Worm (Caenorhabditis elegans) whole organism, young adult: ENCODE results near the gene pfd-5.

ENCODE experiments used
- B0261.1 ChIP-seq: sonication (generic microtip); optimal IDR thresholded peaks from 2 replicates; lab custom pipeline; 2016; ENCODE audit warnings: mild to moderate bottlenecking, missing genetic modification characterization, moderate library complexity, missing compliant biosample characterization
- B0336.3 ChIP-seq: fragments of 200-800 bp; sonication (Bioruptor generic); IDR thresholded peaks from 2 replicates; pipeline ENCODE4 v1.3.6; 2022; ENCODE audit warnings: missing genetic modification characterization, missing compliant biosample characterization
- C06A6.2 ChIP-seq: fragments of 200-800 bp; sonication (Bioruptor generic); conservative IDR thresholded peaks from 2 replicates; pipeline ENCODE4 v1.3.6; 2022; ENCODE audit warnings: missing genetic modification characterization, missing compliant biosample characterization
- F39B2.1 ChIP-seq: fragments of 200-800 bp; sonication (Bioruptor generic); IDR thresholded peaks from 2 replicates; pipeline ENCODE4 v1.3.6; 2022; ENCODE audit warnings: missing genetic modification reagents, missing genetic modification characterization, missing compliant biosample characterization
- F52B5.7 ChIP-seq: sonication (generic microtip); optimal IDR thresholded peaks from 2 replicates; lab custom pipeline; 2016; ENCODE audit warnings: mild to moderate bottlenecking, missing genetic modification characterization, missing compliant biosample characterization
- F55B11.4 ChIP-seq: sonication (generic microtip); optimal IDR thresholded peaks from 2 replicates; lab custom pipeline; 2016; ENCODE audit warnings: missing compliant biosample characterization, missing genetic modification characterization, borderline replicate concordance; ENCODE audit not compliant: insufficient read depth
- K11D2.4 ChIP-seq: fragments of 200-800 bp; sonication (Bioruptor generic); IDR thresholded peaks from 2 replicates; pipeline ENCODE4 v1.3.6; 2022; ENCODE audit warnings: missing genetic modification reagents, missing genetic modification characterization, missing compliant biosample characterization
- T26A5.8 ChIP-seq: sonication (generic microtip); optimal IDR thresholded peaks from 2 replicates; lab custom pipeline; 2016; ENCODE audit warnings: missing genetic modification characterization, missing compliant biosample characterization
- Y53F4B.3 ChIP-seq: fragments of 200-800 bp; sonication (Bioruptor generic); IDR thresholded peaks from 2 replicates; pipeline ENCODE4 v1.3.6; 2022; ENCODE audit warnings: missing genetic modification reagents, missing genetic modification characterization, missing compliant biosample characterization
- Y56A3A.18 ChIP-seq: fragments of 200-800 bp; sonication (Bioruptor generic); IDR thresholded peaks from 2 replicates; pipeline ENCODE4 v1.3.6; 2022; ENCODE audit warnings: missing genetic modification reagents, missing genetic modification characterization, missing compliant biosample characterization
- Y79H2A.3 ChIP-seq: fragments of 200-800 bp; sonication (Bioruptor generic); conservative IDR thresholded peaks from 2 replicates; pipeline ENCODE4 v1.3.6; 2022; ENCODE audit warnings: missing genetic modification reagents, missing genetic modification characterization, missing compliant biosample characterization
- ZK185.1 ChIP-seq: sonication (generic microtip); optimal IDR thresholded peaks from 2 replicates; lab custom pipeline; 2016; ENCODE audit warnings: mild to moderate bottlenecking, missing genetic modification characterization, missing compliant biosample characterization; ENCODE audit not compliant: poor library complexity, severe bottlenecking
- aptf-3 ChIP-seq: fragments of 200-800 bp; sonication (Bioruptor generic); IDR thresholded peaks from 2 replicates; pipeline ENCODE4 v1.3.6; 2022; ENCODE audit warnings: missing genetic modification characterization, missing compliant biosample characterization
- attf-5 ChIP-seq: fragments of 200-800 bp; sonication (Bioruptor generic); optimal IDR thresholded peaks from 2 replicates; lab custom pipeline; 2018; ENCODE audit warnings: mild to moderate bottlenecking, missing genetic modification characterization, missing compliant biosample characterization
- attf-6 ChIP-seq: fragments of 200-800 bp; sonication (Bioruptor generic); IDR thresholded peaks from 2 replicates; pipeline ENCODE4 v1.3.6; 2022; ENCODE audit warnings: missing genetic modification reagents, missing genetic modification characterization, missing compliant biosample characterization
- bed-2 ChIP-seq: fragments of 200-800 bp; sonication (Bioruptor generic); IDR thresholded peaks from 2 replicates; pipeline ENCODE4 v1.3.6; 2022; ENCODE audit warnings: missing genetic modification reagents, missing genetic modification characterization, missing compliant biosample characterization
- ccch-3 ChIP-seq: fragments of 200-800 bp; sonication (Bioruptor generic); optimal IDR thresholded peaks from 2 replicates; lab custom pipeline; 2018; ENCODE audit warnings: mild to moderate bottlenecking, missing genetic modification characterization, missing compliant biosample characterization
- cebp-1 ChIP-seq, 2 experiments: fragments of 200-800 bp in 1 of 2; sonication (Bioruptor generic) in 1 of 2; sonication (generic microtip) in 1 of 2; IDR thresholded peaks in 1 of 2; optimal IDR thresholded peaks in 1 of 2; 2 replicates each; pipeline versions ENCODE4 v1.3.6 to Lab custom; 2017 to 2022; ENCODE audit warnings: missing compliant biosample characterization in 2 of 2, missing genetic modification characterization in 2 of 2, mild to moderate bottlenecking in 1 of 2, missing genetic modification reagents in 1 of 2, moderate library complexity in 1 of 2
- ceh-58 ChIP-seq: fragments of 200-800 bp; sonication (Bioruptor generic); IDR thresholded peaks from 2 replicates; pipeline ENCODE4 v1.3.6; 2022; ENCODE audit warnings: missing genetic modification characterization, missing compliant biosample characterization
- dpl-1 ChIP-seq: fragments of 150-350 bp; optimal IDR thresholded peaks from 2 replicates; lab custom pipeline; 2014; ENCODE audit warnings: missing biosample characterization, missing genetic modification reagents, missing genetic modification characterization
- egl-18 ChIP-seq: fragments of 200-800 bp; sonication (Bioruptor generic); IDR thresholded peaks from 2 replicates; pipeline ENCODE4 v1.3.6; 2022; ENCODE audit warnings: missing genetic modification reagents, missing genetic modification characterization, missing compliant biosample characterization
- egl-44 ChIP-seq: fragments of 200-800 bp; sonication (Bioruptor generic); IDR thresholded peaks from 2 replicates; pipeline ENCODE4 v1.3.6; 2022; ENCODE audit warnings: missing genetic modification reagents, missing genetic modification characterization, missing compliant biosample characterization
- ekl-4 ChIP-seq: fragments of 200-800 bp; sonication (Bioruptor generic); IDR thresholded peaks from 2 replicates; pipeline ENCODE4 v1.3.6; 2022; ENCODE audit warnings: missing genetic modification reagents, missing genetic modification characterization, missing compliant biosample characterization
- hmg-1.2 ChIP-seq: fragments of 200-800 bp; sonication (Bioruptor generic); IDR thresholded peaks from 2 replicates; pipeline ENCODE4 v1.3.6; 2022; ENCODE audit warnings: missing genetic modification reagents, missing genetic modification characterization, missing compliant biosample characterization
- hmg-20 ChIP-seq: fragments of 200-800 bp; sonication (Bioruptor generic); IDR thresholded peaks from 2 replicates; pipeline ENCODE4 v1.3.6; 2022; ENCODE audit warnings: missing genetic modification reagents, missing genetic modification characterization, missing compliant biosample characterization
- hsf-1 ChIP-seq: fragments of 200-800 bp; sonication (Bioruptor generic); IDR thresholded peaks from 2 replicates; pipeline ENCODE4 v1.3.6; 2022; ENCODE audit warnings: missing genetic modification reagents, missing genetic modification characterization, missing compliant biosample characterization
- let-526 ChIP-seq: fragments of 200-800 bp; sonication (Bioruptor generic); IDR thresholded peaks from 2 replicates; pipeline ENCODE4 v1.3.6; 2022; ENCODE audit warnings: missing genetic modification reagents, missing genetic modification characterization, missing compliant biosample characterization
- let-607 ChIP-seq, 2 experiments: fragments of 200-800 bp in 1 of 2; sonication (Bioruptor generic) in 1 of 2; sonication (generic microtip) in 1 of 2; optimal IDR thresholded peaks; 2 replicates each; lab custom pipeline; 2016 to 2018; ENCODE audit warnings: mild to moderate bottlenecking in 2 of 2, missing compliant biosample characterization in 2 of 2, missing genetic modification characterization in 2 of 2, moderate library complexity in 2 of 2, missing genotype in 1 of 2
- madf-10 ChIP-seq: sonication (generic microtip); optimal IDR thresholded peaks from 2 replicates; lab custom pipeline; 2016; ENCODE audit warnings: mild to moderate bottlenecking, missing genetic modification characterization, missing compliant biosample characterization
- madf-3 ChIP-seq: fragments of 200-800 bp; sonication (Bioruptor generic); IDR thresholded peaks from 2 replicates; pipeline ENCODE4 v1.3.6; 2022; ENCODE audit warnings: missing genetic modification reagents, missing genetic modification characterization, missing compliant biosample characterization
- madf-6 ChIP-seq: fragments of 200-800 bp; sonication (Bioruptor generic); IDR thresholded peaks from 2 replicates; pipeline ENCODE4 v1.3.6; 2022; ENCODE audit warnings: missing genetic modification reagents, missing genetic modification characterization, missing compliant biosample characterization
- mcd-1 ChIP-seq: fragments of 200-800 bp; sonication (Bioruptor generic); IDR thresholded peaks from 2 replicates; pipeline ENCODE4 v1.3.6; 2022; ENCODE audit warnings: missing genetic modification reagents, missing genetic modification characterization, missing compliant biosample characterization
- mes-4 ChIP-seq: sonication (generic microtip); optimal IDR thresholded peaks from 2 replicates; lab custom pipeline; 2016; ENCODE audit warnings: missing genotype, missing genetic modification characterization, missing compliant biosample characterization
- nfya-1 ChIP-seq: sonication (generic microtip); optimal IDR thresholded peaks from 2 replicates; lab custom pipeline; 2017; ENCODE audit warnings: antibody characterized with exemption, missing compliant biosample characterization, missing genetic modification characterization, borderline replicate concordance; ENCODE audit not compliant: insufficient read depth
- nfya-2 ChIP-seq: fragments of 200-800 bp; sonication (Bioruptor generic); IDR thresholded peaks from 2 replicates; pipeline ENCODE4 v1.3.6; 2022; ENCODE audit warnings: missing genetic modification reagents, missing genetic modification characterization, missing compliant biosample characterization
- nhr-90 ChIP-seq: sonication (generic microtip); optimal IDR thresholded peaks from 2 replicates; lab custom pipeline; 2016; ENCODE audit warnings: missing genotype, mild to moderate bottlenecking, missing genetic modification characterization, missing compliant biosample characterization
- pha-4 ChIP-seq: fragments of 150-350 bp; sonication (generic microtip); optimal IDR thresholded peaks from 2 replicates; lab custom pipeline; 2014; ENCODE audit warnings: missing biosample characterization, missing genetic modification reagents, missing genetic modification characterization
- sea-2 ChIP-seq: fragments of 200-800 bp; sonication (Bioruptor generic); IDR thresholded peaks from 2 replicates; pipeline ENCODE4 v1.3.6; 2022; ENCODE audit warnings: missing genetic modification characterization, missing compliant biosample characterization
- snpc-1.3 ChIP-seq: sonication (generic microtip); optimal IDR thresholded peaks from 2 replicates; lab custom pipeline; 2017; ENCODE audit warnings: missing genetic modification characterization, mild to moderate bottlenecking, missing compliant biosample characterization, antibody characterized with exemption, moderate library complexity, missing genotype, missing genetic modification reagents; ENCODE audit not compliant: insufficient read depth
- snpc-3.4 ChIP-seq: sonication (generic microtip); optimal IDR thresholded peaks from 2 replicates; lab custom pipeline; 2017; ENCODE audit warnings: missing genetic modification characterization, mild to moderate bottlenecking, missing compliant biosample characterization, antibody characterized with exemption, moderate library complexity, missing genotype, missing genetic modification reagents
- sptf-2 ChIP-seq: fragments of 200-800 bp; sonication (Bioruptor generic); optimal IDR thresholded peaks from 2 replicates; lab custom pipeline; 2018; ENCODE audit warnings: mild to moderate bottlenecking, missing genetic modification characterization, missing compliant biosample characterization
- tbp1 ChIP-seq: fragments of 200-800 bp; sonication (Bioruptor generic); optimal IDR thresholded peaks from 2 replicates; lab custom pipeline; 2018; ENCODE audit warnings: mild to moderate bottlenecking, missing genetic modification characterization, missing compliant biosample characterization
- tbx-9 ChIP-seq: sonication (generic microtip); optimal IDR thresholded peaks from 2 replicates; lab custom pipeline; 2016; ENCODE audit warnings: borderline replicate concordance, missing genetic modification characterization, inconsistent platforms, missing compliant biosample characterization
- tlf-1 ChIP-seq: fragments of 200-800 bp; sonication (Bioruptor generic); optimal IDR thresholded peaks from 2 replicates; lab custom pipeline; 2018; ENCODE audit warnings: mild to moderate bottlenecking, missing genetic modification characterization, missing compliant biosample characterization
- unc-62 ChIP-seq: fragments of 150-350 bp; optimal IDR thresholded peaks from 2 replicates; lab custom pipeline; 2014; ENCODE audit warnings: missing biosample characterization, missing genetic modification reagents, missing genetic modification characterization
- zim-3 ChIP-seq: sonication (generic microtip); optimal IDR thresholded peaks from 2 replicates; lab custom pipeline; 2017; ENCODE audit warnings: mild to moderate bottlenecking, missing genetic modification characterization, moderate library complexity, missing compliant biosample characterization

Gene pfd-5

DNA sequence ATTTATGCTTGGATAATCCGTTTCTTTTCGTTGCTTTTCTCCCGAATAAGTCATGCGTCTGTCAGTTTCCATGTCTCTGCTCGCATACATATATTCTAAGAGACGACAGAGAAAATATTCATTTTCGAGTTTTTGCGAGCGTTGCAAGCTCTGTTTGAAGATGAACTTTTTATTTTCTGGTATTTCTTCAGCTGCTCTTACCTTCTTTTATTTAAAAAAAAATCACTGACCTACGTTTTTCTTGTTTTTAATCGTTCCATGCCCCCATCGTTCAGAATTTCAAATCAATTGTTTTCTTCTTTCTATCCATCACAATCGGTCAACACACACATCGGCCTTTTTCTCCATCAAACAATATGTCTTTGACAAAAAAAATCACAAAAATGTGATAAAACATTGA lies 11.8 kb upstream of the pfd-5 start:
- TF ChIP-seq madf-3 (GFP tag; lab: Robert Waterston, UW) (peak; percentile 42; the same call in 1 of the 2 replicates), pha-4 (no peak), mcd-1 (GFP tag; lab: Robert Waterston, UW) (0 out of 2 replicates have a peak, but pooled peaks have one; percentile 6)

DNA sequence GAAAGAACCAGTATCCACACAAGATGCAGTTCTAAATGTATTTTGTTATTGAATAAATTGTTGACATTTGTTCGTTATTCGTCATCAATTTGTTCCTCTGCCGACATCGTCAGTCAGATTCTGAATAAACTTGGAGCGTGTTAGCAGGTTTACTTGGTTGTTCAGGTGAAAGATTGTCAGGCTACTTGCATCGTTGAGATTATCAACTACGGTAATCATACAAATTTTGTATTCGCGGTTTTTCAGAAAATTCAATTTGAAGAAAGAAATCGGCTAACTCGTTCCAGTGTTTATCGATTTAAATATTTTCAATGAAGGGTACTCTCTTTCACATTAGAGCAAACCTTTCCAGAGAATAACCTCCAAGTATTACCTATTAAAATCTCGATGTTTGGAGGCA lies 11.0 kb upstream of the pfd-5 start, which contains the start of gene R151.2:
Gene R151.2 (plus strand): TSS at position 247 of the 400 bp plus-strand sequence.
- TF ChIP-seq F52B5.7 (tag; lab: Kevin White, UChicago) (no peak), attf-5 (GFP tag; lab: Kevin White, UChicago) (no peak), let-607 (tag; optimal IDR thresholded peaks at IDR 0.05; lab: Kevin White, UChicago) (no peak), Y53F4B.3 (no peak), B0336.3 (GFP tag; lab: Robert Waterston, UW) (peak; percentile 54), T26A5.8 (tag; lab: Kevin White, UChicago) (no peak), ceh-58 (GFP tag; lab: Robert Waterston, UW) (no peak), sptf-2 (GFP tag; lab: Kevin White, UChicago) (no peak), zim-3 (tag; lab: Kevin White, UChicago) (no peak), Y79H2A.3 (no peak), hmg-20 (GFP tag; lab: Robert Waterston, UW) (no peak), snpc-3.4 (tag; lab: Kevin White, UChicago) (peak; percentile 37), hsf-1 (GFP tag; lab: Robert Waterston, UW) (0 out of 2 replicates have a peak, but pooled peaks have one; percentile 5), egl-18 (GFP tag; lab: Robert Waterston, UW) (no peak), F39B2.1 (GFP tag; lab: Robert Waterston, UW) (no peak), hmg-1.2 (GFP tag; lab: Robert Waterston, UW) (peak; percentile 24; the same call in 1 of the 2 replicates), nhr-90 (tag; lab: Kevin White, UChicago) (no peak), Y56A3A.18 (GFP tag; lab: Robert Waterston, UW) (no peak), let-526 (GFP tag; lab: Robert Waterston, UW) (no peak), C06A6.2 (GFP tag; lab: Robert Waterston, UW) (no peak), K11D2.4 (GFP tag; lab: Robert Waterston, UW) (no peak), F55B11.4 (tag; lab: Kevin White, UChicago) (no peak), ekl-4 (GFP tag; lab: Robert Waterston, UW) (peak; percentile 45; the same call in 1 of the 2 replicates), nfya-2 (GFP tag; lab: Robert Waterston, UW) (no peak), sea-2 (GFP tag; lab: Robert Waterston, UW) (no peak), madf-6 (GFP tag; lab: Robert Waterston, UW) (0 out of 2 replicates have a peak, but pooled peaks have one; percentile 28), egl-44 (GFP tag; lab: Robert Waterston, UW) (0 out of 2 replicates have a peak, but pooled peaks have one; percentile 35), B0261.1 (tag; lab: Kevin White, UChicago) (no peak), madf-10 (tag; lab: Kevin White, UChicago) (no peak), bed-2 (GFP tag; lab: Robert Waterston, UW) (no peak), ZK185.1 (tag; lab: Kevin White, UChicago) (no peak), tbp1 (no peak), nfya-1 (no peak), snpc-1.3 (tag; lab: Kevin White, UChicago) (no peak), tlf-1 (GFP tag; lab: Kevin White, UChicago) (peak; percentile 36), tbx-9 (tag; lab: Kevin White, UChicago) (no peak), cebp-1 (GFP tag; IDR thresholded peaks at IDR 0.05; lab: Robert Waterston, UW) (no peak), cebp-1 (tag; optimal IDR thresholded peaks at IDR 0.05; lab: Kevin White, UChicago) (no peak), madf-3 (GFP tag; lab: Robert Waterston, UW) (peak; percentile 62; the same call in 1 of the 2 replicates), unc-62 (no peak), dpl-1 (GFP tag; lab: Kevin White, UChicago) (no peak), attf-6 (GFP tag; lab: Robert Waterston, UW) (peak; percentile 60), mes-4 (tag; lab: Kevin White, UChicago) (no peak), aptf-3 (GFP tag; lab: Robert Waterston, UW) (no peak), ccch-3 (GFP tag; lab: Kevin White, UChicago) (no peak)
